Fruit fly (Drosophila melanogaster) whole organism, wandering third instar larva: ENCODE data around the gene hiw.

ENCODE experiments used
- CG9705 ChIP-seq: fragments of 200-800 bp; sonication (Bioruptor generic); optimal IDR thresholded peaks from 2 replicates; lab custom pipeline; 2018; ENCODE audit warnings: missing biosample characterization, mild to moderate bottlenecking, missing genetic modification characterization
- Dfd ChIP-seq: fragments of >200 bp; optimal IDR thresholded peaks from 2 replicates; lab custom pipeline; 2017; ENCODE audit warnings: missing biosample characterization, missing genetic modification characterization
- Hr78 ChIP-seq: fragments of >200 bp; optimal IDR thresholded peaks from 2 replicates; lab custom pipeline; 2017; ENCODE audit warnings: missing biosample characterization, missing genetic modification characterization
- Myc ChIP-seq: fragments of >200 bp; optimal IDR thresholded peaks from 2 replicates; lab custom pipeline; 2017
- Rel ChIP-seq, 2 experiments: fragments of 200-800 bp; sonication (Bioruptor generic) in 1 of 2; optimal IDR thresholded peaks; 2 replicates in 1 of 2; 3 replicates in 1 of 2; lab custom pipeline; 2016 to 2019; ENCODE audit warnings: mild to moderate bottlenecking in 2 of 2, missing biosample characterization in 2 of 2, missing genetic modification characterization in 2 of 2, moderate library complexity in 1 of 2
- Vsx2 ChIP-seq: fragments of 200-300, 225-300 bp; sonication (Bioruptor generic); optimal IDR thresholded peaks from 2 replicates; lab custom pipeline; 2018; ENCODE audit warnings: missing biosample characterization, missing genetic modification characterization; ENCODE audit not compliant: partially characterized antibody
- ey ChIP-seq: fragments of 200-800 bp; sonication (Bioruptor generic); optimal IDR thresholded peaks from 2 replicates; lab custom pipeline; 2016; ENCODE audit warnings: missing biosample characterization, missing genetic modification characterization
- fru ChIP-seq: fragments of 200-800 bp; sonication (Bioruptor generic); optimal IDR thresholded peaks from 3 replicates; lab custom pipeline; 2016; ENCODE audit warnings: missing biosample characterization, mild to moderate bottlenecking, missing genetic modification characterization
- lola ChIP-seq: fragments of >200 bp; optimal IDR thresholded peaks from 2 replicates; lab custom pipeline; 2017; ENCODE audit warnings: missing biosample characterization, missing genetic modification characterization
- pan ChIP-seq: fragments of >200 bp; optimal IDR thresholded peaks from 2 replicates; lab custom pipeline; 2017
- psq ChIP-seq: fragments of 200-800 bp; sonication (Bioruptor generic); optimal IDR thresholded peaks from 3 replicates; lab custom pipeline; 2017; ENCODE audit warnings: missing biosample characterization, mild to moderate bottlenecking, missing genetic modification characterization, moderate library complexity
- tai ChIP-seq: sonication (Bioruptor generic); optimal IDR thresholded peaks from 2 replicates; lab custom pipeline; 2016; ENCODE audit warnings: missing biosample characterization, missing genetic modification characterization
- usp ChIP-seq: fragments of >200 bp; optimal IDR thresholded peaks from 2 replicates; lab custom pipeline; 2017; ENCODE audit warnings: missing biosample characterization, missing genetic modification characterization

- TF ChIP-seq Myc (lab: Kevin White, UChicago) (peak; percentile 88), Rel (GFP tag; optimal IDR thresholded peaks at IDR 0.05; lab: Kevin White, UChicago) (no peak), Rel (tag; optimal IDR thresholded peaks at IDR 0.05; lab: Kevin White, UChicago) (peak; percentile 73), Dfd (GFP tag; lab: Kevin White, UChicago) (no peak), psq (GFP tag; lab: Kevin White, UChicago) (peak; percentile 20), CG9705 (no peak), ey (GFP tag; lab: Kevin White, UChicago) (no peak), Hr78 (GFP tag; lab: Kevin White, UChicago) (no peak), Vsx2 (GFP tag; lab: Kevin White, UChicago) (no peak), fru (GFP tag; lab: Kevin White, UChicago) (peak; percentile 12), pan (lab: Kevin White, UChicago) (no peak), tai (GFP tag; lab: Kevin White, UChicago) (no peak), usp (no peak), lola (GFP tag; lab: Kevin White, UChicago) (no peak)
Measured at dm6 chrX:15066374-15067057, 3.3 kb upstream of the hiw start, which contains the start of the genes opm and dob.
